Fruit fly (Drosophila melanogaster): ENCODE results near the gene RhoGAP16F.

DNA sequence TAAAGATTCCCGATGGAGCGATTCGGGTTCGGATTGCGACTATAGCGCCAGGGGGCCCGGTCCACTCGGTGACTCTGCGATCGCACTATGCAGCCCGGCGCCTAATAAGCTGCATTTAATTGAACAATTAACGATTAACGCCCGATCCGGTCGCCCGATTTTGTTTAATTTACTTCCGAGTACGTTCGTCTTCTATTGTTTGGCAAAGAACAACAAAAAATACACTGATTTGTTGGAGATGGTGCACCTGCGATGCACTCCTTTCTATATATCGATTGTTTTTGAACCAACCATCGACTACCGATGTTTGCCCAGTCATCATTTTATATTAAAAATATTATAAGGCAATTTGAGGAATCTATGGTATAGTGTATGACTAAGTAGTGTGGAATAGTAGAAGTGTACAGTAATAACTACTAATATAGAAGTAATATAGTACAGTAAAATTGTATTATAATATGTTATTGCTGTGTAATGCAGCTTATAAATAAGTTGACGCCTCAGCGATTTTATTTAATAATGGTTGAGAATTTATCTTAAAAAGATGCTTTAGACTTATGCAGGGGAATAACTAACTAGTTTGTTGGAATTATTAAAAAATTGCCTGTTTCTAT, 8.3 kb downstream of the RhoGAP16F start, which contains the start of gene Mvb12:
- TF ChIP-seq CG8089 (GFP tag; optimal IDR thresholded peaks at IDR 0.05) (no peak), Ssrp (tag; optimal IDR thresholded peaks at IDR 0.05) (no peak), Hmx (GFP tag; optimal IDR thresholded peaks at IDR 0.05) (no peak), CG2889 (GFP tag; IDR thresholded peaks at IDR 0.05) (no peak), Dip3 (GFP tag; optimal IDR thresholded peaks at IDR 0.05) (no peak), toy (GFP tag; IDR thresholded peaks at IDR 0.05) (no peak), CG7271 (tag; optimal IDR thresholded peaks at IDR 0.05) (no peak), Mes4 (GFP tag; optimal IDR thresholded peaks at IDR 0.05) (no peak), Atf3 (GFP tag; optimal IDR thresholded peaks at IDR 0.05) (no peak), CG13775 (GFP tag; optimal IDR thresholded peaks at IDR 0.05) (no peak), CG13296 (GFP tag; optimal IDR thresholded peaks at IDR 0.05) (no peak), kay (GFP tag; optimal IDR thresholded peaks at IDR 0.05) (no peak), ro (GFP tag; IDR thresholded peaks at IDR 0.05) (no peak)

Data from whole organism, embryonic.